Worm (Caenorhabditis elegans) whole organism, midembryonic: ENCODE measurements around the gene R11G10.4.

Experiments used
- T22C8.4 ChIP-seq: fragments of 200-800 bp; sonication (Bioruptor generic); IDR thresholded peaks from 2 replicates; pipeline ENCODE4 v1.3.6; 2022; ENCODE audit warnings: missing genetic modification characterization, missing compliant biosample characterization
- cog-1 ChIP-seq: sonication (generic microtip); optimal IDR thresholded peaks from 2 replicates; lab custom pipeline; 2016; ENCODE audit warnings: missing genetic modification characterization, missing compliant biosample characterization
- flt-1 ChIP-seq: fragments of 200-800 bp; sonication (Bioruptor generic); IDR thresholded peaks from 2 replicates; pipeline ENCODE4 v1.3.6; 2022; ENCODE audit warnings: missing genetic modification characterization, missing compliant biosample characterization
- klf-2 ChIP-seq: fragments of 200-800 bp; sonication (Bioruptor generic); conservative IDR thresholded peaks from 2 replicates; pipeline ENCODE4 v1.3.6; 2022; ENCODE audit warnings: missing genetic modification reagents, missing genetic modification characterization, missing compliant biosample characterization
- med-1 ChIP-seq: sonication (generic microtip); optimal IDR thresholded peaks from 2 replicates; lab custom pipeline; 2017; ENCODE audit warnings: missing genetic modification characterization, mild to moderate bottlenecking, missing compliant biosample characterization, antibody characterized with exemption, missing genetic modification reagents; ENCODE audit not compliant: insufficient read depth
- ref-1 ChIP-seq: fragments of 200-800 bp; sonication (Bioruptor generic); conservative IDR thresholded peaks from 2 replicates; pipeline ENCODE4 v1.3.6; 2022; ENCODE audit warnings: missing genetic modification reagents, missing genetic modification characterization, missing compliant biosample characterization
- tab-1 ChIP-seq: fragments of 200-800 bp; sonication (Bioruptor generic); IDR thresholded peaks from 2 replicates; pipeline ENCODE4 v1.3.6; 2022; ENCODE audit warnings: missing genetic modification characterization, missing compliant biosample characterization
- ztf-23 ChIP-seq: fragments of 200-800 bp; sonication (Bioruptor generic); IDR thresholded peaks from 2 replicates; pipeline ENCODE4 v1.3.6; 2022; ENCODE audit warnings: missing genetic modification reagents, missing genetic modification characterization, missing compliant biosample characterization
- ztf-29 ChIP-seq: fragments of 200-800 bp; sonication (Bioruptor generic); IDR thresholded peaks from 2 replicates; pipeline ENCODE4 v1.3.6; 2022; ENCODE audit warnings: missing genetic modification reagents, missing genetic modification characterization, missing compliant biosample characterization

R11G10.4 gene

ce11 chrV:13523194-13523593 lies 16.8 kb downstream of the R11G10.4 start, which contains the start of gene R11G10.3:
Gene R11G10.3, plus strand, starts transcription at chrV:13523494.
- TF ChIP-seq ztf-29 (GFP tag; lab: Robert Waterston, UW) (no peak), ztf-23 (GFP tag; lab: Robert Waterston, UW) (no peak)

ce11 chrV:13529165-13529564 lies 22.7 kb downstream of the R11G10.4 start:
- TF ChIP-seq klf-2 (GFP tag; lab: Robert Waterston, UW), result no peak
- no peak for TF ChIP-seq flt-1 (GFP tag; lab: Robert Waterston, UW)
- TF ChIP-seq cog-1, result no peak
- no peak for TF ChIP-seq med-1 (GFP tag; lab: Kevin White, UChicago)
- TF ChIP-seq T22C8.4 (GFP tag; lab: Robert Waterston, UW), result no peak
- no peak for TF ChIP-seq ref-1
- no peak for TF ChIP-seq ztf-29 (GFP tag; lab: Robert Waterston, UW)
- TF ChIP-seq tab-1 (GFP tag; lab: Robert Waterston, UW), result no peak
- no peak for TF ChIP-seq ztf-23 (GFP tag; lab: Robert Waterston, UW)

- TF ChIP-seq T22C8.4 (GFP tag; lab: Robert Waterston, UW) (no peak), cog-1 (no peak), flt-1 (GFP tag; lab: Robert Waterston, UW) (no peak), ztf-29 (GFP tag; lab: Robert Waterston, UW) (no peak), med-1 (GFP tag; lab: Kevin White, UChicago) (no peak), ref-1 (no peak), ztf-23 (GFP tag; lab: Robert Waterston, UW) (no peak), klf-2 (GFP tag; lab: Robert Waterston, UW) (no peak), tab-1 (GFP tag; lab: Robert Waterston, UW) (no peak)
Measured at ce11 chrV:13530698-13531097, 24.3 kb downstream of the R11G10.4 start, which contains the start of gene ttr-44. Gene ttr-44, minus strand, starts transcription at chrV:13530744.

ce11 chrV:13532469-13532868 lies 26.0 kb downstream of the R11G10.4 start:
- TF ChIP-seq flt-1 (GFP tag; lab: Robert Waterston, UW) (no peak), ref-1 (no peak), klf-2 (GFP tag; lab: Robert Waterston, UW) (no peak), tab-1 (GFP tag; lab: Robert Waterston, UW) (no peak), ztf-29 (GFP tag; lab: Robert Waterston, UW) (no peak), ztf-23 (GFP tag; lab: Robert Waterston, UW) (no peak), cog-1 (no peak), T22C8.4 (GFP tag; lab: Robert Waterston, UW) (no peak), med-1 (GFP tag; lab: Kevin White, UChicago) (no peak)

- TF ChIP-seq cog-1 (no peak), tab-1 (GFP tag; lab: Robert Waterston, UW) (no peak), ztf-29 (GFP tag; lab: Robert Waterston, UW) (no peak), med-1 (GFP tag; lab: Kevin White, UChicago) (no peak), ref-1 (no peak), T22C8.4 (GFP tag; lab: Robert Waterston, UW) (no peak), ztf-23 (GFP tag; lab: Robert Waterston, UW) (no peak), flt-1 (GFP tag; lab: Robert Waterston, UW) (no peak), klf-2 (GFP tag; lab: Robert Waterston, UW) (no peak)
Measured at ce11 chrV:13536058-13536579, 29.7 kb downstream of the R11G10.4 start, which contains the start of gene frpr-5. Gene frpr-5, minus strand, starts transcription at chrV:13536108.

ce11 chrV:13551601-13552000 lies 45.2 kb downstream of the R11G10.4 start, which contains the start of the genes C56A3.4 and C56A3.5:
Gene C56A3.4, minus strand, starts transcription at chrV:13551754.
Gene C56A3.5, plus strand, starts transcription at chrV:13551967.
- TF ChIP-seq med-1 (GFP tag; lab: Kevin White, UChicago) (no peak), tab-1 (GFP tag; lab: Robert Waterston, UW) (no peak), klf-2 (GFP tag; lab: Robert Waterston, UW) (no peak), cog-1 (no peak), ztf-29 (GFP tag; lab: Robert Waterston, UW) (no peak), flt-1 (GFP tag; lab: Robert Waterston, UW) (no peak), ztf-23 (GFP tag; lab: Robert Waterston, UW) (no peak), ref-1 (no peak), T22C8.4 (GFP tag; lab: Robert Waterston, UW) (no peak)

- TF ChIP-seq tab-1 (GFP tag; lab: Robert Waterston, UW) (no peak), ref-1 (no peak), med-1 (GFP tag; lab: Kevin White, UChicago) (no peak), cog-1 (no peak), klf-2 (GFP tag; lab: Robert Waterston, UW) (no peak), ztf-23 (GFP tag; lab: Robert Waterston, UW) (no peak), ztf-29 (GFP tag; lab: Robert Waterston, UW) (no peak), T22C8.4 (GFP tag; lab: Robert Waterston, UW) (no peak), flt-1 (GFP tag; lab: Robert Waterston, UW) (no peak)
Measured at ce11 chrV:13556297-13556696, 49.9 kb downstream of the R11G10.4 start, which contains the start of gene C56A3.6. Gene C56A3.6, minus strand, starts transcription at chrV:13556397.
